Worm (Caenorhabditis elegans) whole organism, L2 larva: ENCODE measurements around the gene E01G4.6.

Source experiments
- C34F6.9 ChIP-seq: fragments of 150-350 bp; optimal IDR thresholded peaks from 2 replicates; lab custom pipeline; 2014; ENCODE audit warnings: missing biosample characterization, missing genetic modification characterization
- F13H6.1 ChIP-seq: sonication (generic microtip); optimal IDR thresholded peaks from 2 replicates; lab custom pipeline; 2016; ENCODE audit warnings: missing genetic modification characterization, missing compliant biosample characterization
- Y55F3AM.14 ChIP-seq: fragments of 200-800 bp; sonication (Bioruptor generic); optimal IDR thresholded peaks from 2 replicates; lab custom pipeline; 2018; ENCODE audit warnings: mild to moderate bottlenecking, missing genetic modification characterization, missing compliant biosample characterization
- alr-1 ChIP-seq: fragments of 150-350 bp; optimal IDR thresholded peaks from 2 replicates; lab custom pipeline; 2014; ENCODE audit warnings: missing biosample characterization, missing genetic modification characterization
- aly-2 ChIP-seq: fragments of 150-350 bp; optimal IDR thresholded peaks from 2 replicates; lab custom pipeline; 2014; ENCODE audit warnings: missing biosample characterization, missing genetic modification characterization
- ama-1 ChIP-seq: fragments of 150-350 bp; optimal IDR thresholded peaks from 2 replicates; lab custom pipeline; 2018; ENCODE audit warnings: inconsistent platforms
- blmp-1 ChIP-seq: sonication (generic microtip); optimal IDR thresholded peaks from 2 replicates; lab custom pipeline; 2017; ENCODE audit warnings: missing genetic modification characterization, mild to moderate bottlenecking, missing compliant biosample characterization, antibody characterized with exemption, moderate library complexity; ENCODE audit not compliant: insufficient read depth
- ceh-16 ChIP-seq: fragments of 150-350 bp; optimal IDR thresholded peaks from 2 replicates; lab custom pipeline; 2014; ENCODE audit warnings: missing biosample characterization, missing genetic modification characterization
- ceh-82 ChIP-seq: fragments of 150-350 bp; optimal IDR thresholded peaks from 2 replicates; lab custom pipeline; 2014; ENCODE audit warnings: missing biosample characterization, missing genetic modification characterization
- crh-2 ChIP-seq: sonication (generic microtip); optimal IDR thresholded peaks from 2 replicates; lab custom pipeline; 2017; ENCODE audit warnings: missing biosample characterization, missing genetic modification characterization
- dmd-4 ChIP-seq: sonication (generic microtip); optimal IDR thresholded peaks from 2 replicates; lab custom pipeline; 2017; ENCODE audit warnings: missing biosample characterization, missing genetic modification characterization
- egl-27 ChIP-seq: sonication (generic microtip); optimal IDR thresholded peaks from 3 replicates; lab custom pipeline; 2017; ENCODE audit warnings: missing biosample characterization, missing genetic modification reagents, missing genetic modification characterization
- elt-1 ChIP-seq: fragments of 150-350 bp; optimal IDR thresholded peaks from 2 replicates; lab custom pipeline; 2014; ENCODE audit warnings: missing biosample characterization, missing genetic modification characterization
- fos-1 ChIP-seq: fragments of 150-350 bp; optimal IDR thresholded peaks from 2 replicates; lab custom pipeline; 2014; ENCODE audit warnings: missing biosample characterization, missing genetic modification characterization
- gmeb-1 ChIP-seq: fragments of 150-350 bp; optimal IDR thresholded peaks from 2 replicates; lab custom pipeline; 2014; ENCODE audit warnings: missing biosample characterization, missing genetic modification characterization
- lin-11 ChIP-seq: fragments of 150-350 bp; sonication (generic microtip); optimal IDR thresholded peaks from 2 replicates; lab custom pipeline; 2014; ENCODE audit warnings: missing biosample characterization, missing genetic modification characterization, inconsistent platforms, mixed read lengths
- lin-13 ChIP-seq: fragments of 150-350 bp; optimal IDR thresholded peaks from 2 replicates; lab custom pipeline; 2014; ENCODE audit warnings: missing biosample characterization, missing genetic modification reagents, missing genetic modification characterization
- lsy-2 ChIP-seq, 2 experiments: fragments of 150-350 bp in 1 of 2; sonication (generic microtip) in 1 of 2; optimal IDR thresholded peaks; 2 replicates each; lab custom pipeline; 2014 to 2017; ENCODE audit warnings: missing biosample characterization in 2 of 2, missing genetic modification characterization in 2 of 2
- mab-5 ChIP-seq: fragments of 150-350 bp; optimal IDR thresholded peaks from 2 replicates; lab custom pipeline; 2014; ENCODE audit warnings: missing biosample characterization, missing genetic modification characterization
- mbf-1 ChIP-seq: sonication (generic microtip); optimal IDR thresholded peaks from 2 replicates; lab custom pipeline; 2017; ENCODE audit warnings: missing biosample characterization, missing genetic modification characterization
- mdl-1 ChIP-seq, 2 experiments: fragments of 150-350 bp in 1 of 2; sonication (generic microtip) in 1 of 2; optimal IDR thresholded peaks; 2 replicates each; lab custom pipeline; 2017; ENCODE audit warnings: missing biosample characterization in 2 of 2, missing genetic modification characterization in 2 of 2
- nhr-10 ChIP-seq: sonication (generic microtip); optimal IDR thresholded peaks from 2 replicates; lab custom pipeline; 2017; ENCODE audit warnings: missing biosample characterization, missing genetic modification characterization
- nhr-11 ChIP-seq: fragments of 150-350 bp; optimal IDR thresholded peaks from 2 replicates; lab custom pipeline; 2014; ENCODE audit warnings: missing biosample characterization, missing genetic modification characterization
- nhr-12 ChIP-seq: fragments of 150-350 bp; optimal IDR thresholded peaks from 2 replicates; lab custom pipeline; 2014; ENCODE audit warnings: missing biosample characterization, missing genetic modification characterization
- nhr-129 ChIP-seq: fragments of 150-350 bp; optimal IDR thresholded peaks from 2 replicates; lab custom pipeline; 2014; ENCODE audit warnings: missing biosample characterization, missing genetic modification characterization
- nhr-21 ChIP-seq: fragments of 150-350 bp; optimal IDR thresholded peaks from 2 replicates; lab custom pipeline; 2014; ENCODE audit warnings: missing biosample characterization, missing genetic modification characterization
- nhr-23 ChIP-seq: fragments of 150-350 bp; optimal IDR thresholded peaks from 2 replicates; lab custom pipeline; 2014; ENCODE audit warnings: missing biosample characterization, missing genetic modification reagents, missing genetic modification characterization
- nhr-237 ChIP-seq: fragments of 150-350 bp; optimal IDR thresholded peaks from 2 replicates; lab custom pipeline; 2014; ENCODE audit warnings: missing biosample characterization, missing genetic modification characterization
- nhr-25 ChIP-seq: fragments of 150-350 bp; sonication (generic microtip); optimal IDR thresholded peaks from 3 replicates; lab custom pipeline; 2014; ENCODE audit warnings: missing biosample characterization, missing genetic modification characterization
- nhr-6 ChIP-seq: fragments of 150-350 bp; optimal IDR thresholded peaks from 2 replicates; lab custom pipeline; 2014; ENCODE audit warnings: missing biosample characterization, missing genetic modification characterization
- nhr-77 ChIP-seq: fragments of 150-350 bp; optimal IDR thresholded peaks from 2 replicates; lab custom pipeline; 2014; ENCODE audit warnings: missing biosample characterization, missing genetic modification characterization
- sem-4 ChIP-seq: fragments of 150-350 bp; optimal IDR thresholded peaks from 2 replicates; lab custom pipeline; 2014; ENCODE audit warnings: missing biosample characterization, missing genetic modification reagents, missing genetic modification characterization
- skn-1 ChIP-seq: sonication (generic microtip); optimal IDR thresholded peaks from 2 replicates; lab custom pipeline; 2017; ENCODE audit warnings: missing biosample characterization, missing genetic modification characterization
- sma-3 ChIP-seq: sonication (generic microtip); optimal IDR thresholded peaks from 2 replicates; lab custom pipeline; 2016; ENCODE audit warnings: missing genetic modification reagents, missing genetic modification characterization, missing compliant biosample characterization
- sma-9 ChIP-seq, 2 experiments: fragments of 150-350 bp in 1 of 2; sonication (generic microtip) in 1 of 2; optimal IDR thresholded peaks; 2 replicates each; lab custom pipeline; 2014 to 2016; ENCODE audit warnings: missing genetic modification characterization in 2 of 2, mild to moderate bottlenecking in 1 of 2, missing biosample characterization in 1 of 2, missing compliant biosample characterization in 1 of 2, missing genetic modification reagents in 1 of 2, moderate library complexity in 1 of 2
- snpc-4 ChIP-seq: fragments of 150-350 bp; optimal IDR thresholded peaks from 2 replicates; lab custom pipeline; 2014; ENCODE audit warnings: missing biosample characterization, missing genetic modification characterization
- unc-39 ChIP-seq: fragments of 150-350 bp; optimal IDR thresholded peaks from 2 replicates; lab custom pipeline; 2014; ENCODE audit warnings: missing biosample characterization, missing genetic modification characterization
- unc-55 ChIP-seq: fragments of 150-350 bp; sonication (generic microtip); optimal IDR thresholded peaks from 3 replicates; lab custom pipeline; 2014; ENCODE audit warnings: missing biosample characterization, missing genetic modification reagents, missing genetic modification characterization
- zag-1 ChIP-seq: fragments of 150-350 bp; optimal IDR thresholded peaks from 2 replicates; lab custom pipeline; 2014; ENCODE audit warnings: missing biosample characterization, missing genetic modification characterization
- ztf-1 ChIP-seq: fragments of 200-800 bp; sonication (Bioruptor generic); conservative IDR thresholded peaks from 2 replicates; pipeline ENCODE4 v1.3.6; 2022; ENCODE audit warnings: missing genetic modification characterization, missing compliant biosample characterization
- ztf-11 ChIP-seq: sonication (generic microtip); optimal IDR thresholded peaks from 2 replicates; lab custom pipeline; 2017; ENCODE audit warnings: missing biosample characterization, missing genetic modification characterization
- ztf-4 ChIP-seq: fragments of 150-350 bp; optimal IDR thresholded peaks from 2 replicates; lab custom pipeline; 2014; ENCODE audit warnings: missing biosample characterization, missing genetic modification characterization

The E01G4.6 gene

DNA sequence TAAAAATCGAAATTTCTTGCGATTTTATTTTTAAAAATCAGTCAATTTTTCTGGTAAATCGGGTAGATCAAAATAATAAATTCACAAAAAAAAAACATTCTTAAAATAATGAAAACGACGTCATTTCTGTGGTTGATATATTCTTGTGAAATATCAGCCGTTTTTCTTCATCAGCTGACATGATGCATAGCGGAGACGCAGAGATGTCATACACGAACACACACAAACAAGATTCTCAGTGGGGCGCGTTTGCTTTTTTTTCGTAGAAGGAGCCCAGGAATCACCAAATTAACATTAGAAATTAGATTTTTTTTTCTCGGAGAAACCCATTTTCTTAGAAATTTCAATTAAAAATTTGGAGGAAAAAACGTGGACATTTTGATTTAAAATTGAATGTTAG lies 34.5 kb upstream of the E01G4.6 start:
- TF ChIP-seq sem-4 (tag; lab: Kevin White, UChicago) (peak; percentile 57), sma-9 (GFP tag; optimal IDR thresholded peaks at IDR 0.05; lab: Kevin White, UChicago) (peak; percentile 85), sma-9 (tag; optimal IDR thresholded peaks at IDR 0.05; lab: Kevin White, UChicago) (no peak), dmd-4 (tag; lab: Kevin White, UChicago) (no peak), fos-1 (tag; lab: Kevin White, UChicago) (peak; percentile 90), nhr-11 (tag; lab: Kevin White, UChicago) (no peak), skn-1 (tag; lab: Kevin White, UChicago) (peak; percentile 75), ceh-82 (tag; lab: Kevin White, UChicago) (peak; percentile 6), lin-11 (peak; percentile 60), lsy-2 (tag; optimal IDR thresholded peaks at IDR 0.05; lab: Kevin White, UChicago) (peak; percentile 65 to 92), C34F6.9 (tag; lab: Kevin White, UChicago) (peak; percentile 97), ceh-16 (tag; lab: Kevin White, UChicago) (no peak), alr-1 (tag; lab: Kevin White, UChicago) (no peak), gmeb-1 (peak; percentile 84), unc-55 (GFP tag; lab: Kevin White, UChicago) (peak; percentile 96), aly-2 (tag; lab: Kevin White, UChicago) (no peak), snpc-4 (tag; lab: Kevin White, UChicago) (peak; percentile 45), nhr-77 (no peak), zag-1 (tag; lab: Kevin White, UChicago) (peak; percentile 57), nhr-6 (tag; lab: Kevin White, UChicago) (peak; percentile 81), F13H6.1 (tag; lab: Kevin White, UChicago) (peak; percentile 66), lin-13 (GFP tag; lab: Kevin White, UChicago) (peak; percentile 92), ztf-11 (tag; lab: Kevin White, UChicago) (no peak), egl-27 (tag; lab: Kevin White, UChicago) (peak; percentile 69), blmp-1 (tag; lab: Kevin White, UChicago) (peak; percentile 7), sma-3 (GFP tag; lab: Kevin White, UChicago) (peak; percentile 77), mbf-1 (tag; lab: Kevin White, UChicago) (no peak), nhr-25 (tag; lab: Kevin White, UChicago) (peak; percentile 76), nhr-10 (tag; lab: Kevin White, UChicago) (no peak), nhr-129 (tag; lab: Kevin White, UChicago) (peak; percentile 91), nhr-12 (tag; lab: Kevin White, UChicago) (peak; percentile 18), ama-1 (lab: Kevin White, UChicago) (peak; percentile 37), crh-2 (tag; lab: Kevin White, UChicago) (peak; percentile 93), unc-39 (no peak), mdl-1 (tag; optimal IDR thresholded peaks at IDR 0.05; lab: Kevin White, UChicago) (peak in 1 of 2 experiments; percentile 54), mab-5 (peak; percentile 74), ztf-4 (peak; percentile 69), elt-1 (tag; lab: Kevin White, UChicago) (no peak), nhr-21 (tag; lab: Kevin White, UChicago) (peak; percentile 73)
- TF ChIP-seq, all 48 proteins: peak for 27

- TF ChIP-seq blmp-1 (tag; lab: Kevin White, UChicago) (no peak), fos-1 (tag; lab: Kevin White, UChicago) (no peak), zag-1 (tag; lab: Kevin White, UChicago) (no peak), nhr-11 (tag; lab: Kevin White, UChicago) (no peak), unc-55 (GFP tag; lab: Kevin White, UChicago) (no peak), nhr-23 (tag; lab: Kevin White, UChicago) (no peak), Y55F3AM.14 (no peak), nhr-237 (no peak), ztf-1 (GFP tag; lab: Robert Waterston, UW) (no peak), crh-2 (tag; lab: Kevin White, UChicago) (no peak), ceh-16 (tag; lab: Kevin White, UChicago) (no peak), nhr-21 (tag; lab: Kevin White, UChicago) (no peak)
These were observed 30.9 kb upstream of the E01G4.6 start for ce11 chrII:13451321-13451720.
